Fruit fly (Drosophila melanogaster) whole organism, embryonic: Measurements from ENCODE around the gene CG12290.

Experiments
- ATbp ChIP-seq: fragments of 200-800 bp; sonication (Bioruptor generic); optimal IDR thresholded peaks from 2 replicates; lab custom pipeline; 2017; ENCODE audit warnings: missing biosample characterization, mild to moderate bottlenecking, missing genetic modification characterization, missing genetic modification reagents
- Antp ChIP-seq: fragments of 200-800 bp; sonication (Bioruptor generic); optimal IDR thresholded peaks from 3 replicates; lab custom pipeline; 2016; ENCODE audit warnings: missing biosample characterization, missing genetic modification characterization
- CG10274 ChIP-seq: fragments of 200-800 bp; sonication (Bioruptor generic); optimal IDR thresholded peaks from 3 replicates; lab custom pipeline; 2017; ENCODE audit warnings: missing biosample characterization, mild to moderate bottlenecking, missing genetic modification characterization
- CG11247 ChIP-seq: fragments of 200-800 bp; sonication (Bioruptor generic); IDR thresholded peaks from 2 replicates; pipeline ENCODE4 v1.3.6; 2022; ENCODE audit warnings: missing biosample characterization, missing genetic modification characterization
- CG12155 ChIP-seq: fragments of 200-800 bp; sonication (Bioruptor generic); optimal IDR thresholded peaks from 3 replicates; lab custom pipeline; 2016; ENCODE audit warnings: missing biosample characterization, missing genetic modification characterization
- CG1233 ChIP-seq: fragments of 200-800 bp; sonication (Bioruptor generic); optimal IDR thresholded peaks from 4 replicates; lab custom pipeline; 2018; ENCODE audit warnings: missing biosample characterization, mild to moderate bottlenecking, missing genetic modification characterization
- CG12942 ChIP-seq: fragments of 200-800 bp; sonication (Bioruptor generic); optimal IDR thresholded peaks from 3 replicates; lab custom pipeline; 2016; ENCODE audit warnings: missing biosample characterization, missing genetic modification characterization
- CG15011 ChIP-seq: fragments of 200-800 bp; sonication (Bioruptor generic); optimal IDR thresholded peaks from 3 replicates; lab custom pipeline; 2018; ENCODE audit warnings: missing biosample characterization, mild to moderate bottlenecking, missing genetic modification characterization
- CG2678 ChIP-seq: fragments of 200-800 bp; sonication (Bioruptor generic); optimal IDR thresholded peaks from 3 replicates; lab custom pipeline; 2019; ENCODE audit warnings: missing biosample characterization, mild to moderate bottlenecking, missing genetic modification characterization, moderate library complexity
- CG31365 ChIP-seq: fragments of 200-800 bp; sonication (Bioruptor generic); optimal IDR thresholded peaks from 2 replicates; lab custom pipeline; 2018; ENCODE audit warnings: missing biosample characterization, mild to moderate bottlenecking, missing genetic modification characterization
- CG32532 ChIP-seq: fragments of 200-800 bp; sonication (Bioruptor generic); IDR thresholded peaks from 2 replicates; pipeline ENCODE4 v1.3.6; 2022; ENCODE audit warnings: missing biosample characterization, missing genetic modification characterization
- CG32772 ChIP-seq: fragments of 200-800 bp; sonication (Bioruptor generic); IDR thresholded peaks from 2 replicates; pipeline ENCODE4 v1.3.6; 2022; ENCODE audit warnings: missing biosample characterization, missing genetic modification characterization
- CG3281 ChIP-seq: fragments of 200-800 bp; sonication (Bioruptor generic); optimal IDR thresholded peaks from 3 replicates; lab custom pipeline; 2017; ENCODE audit warnings: missing biosample characterization, mild to moderate bottlenecking, missing genetic modification characterization
- CG3407 ChIP-seq: fragments of 200-800 bp; sonication (Bioruptor generic); optimal IDR thresholded peaks from 2 replicates; lab custom pipeline; 2018; ENCODE audit warnings: missing biosample characterization, mild to moderate bottlenecking, missing genetic modification characterization
- CG3847 ChIP-seq: fragments of 200-800 bp; sonication (Bioruptor generic); IDR thresholded peaks from 2 replicates; pipeline ENCODE4 v1.3.6; 2022; ENCODE audit warnings: missing biosample characterization, missing genetic modification characterization
- CG4328 ChIP-seq: fragments of 200-800 bp; sonication (Bioruptor generic); optimal IDR thresholded peaks from 3 replicates; lab custom pipeline; 2017; ENCODE audit warnings: missing biosample characterization, missing genetic modification reagents, missing genetic modification characterization
- CG5245 ChIP-seq: fragments of 200-800 bp; sonication (Bioruptor generic); optimal IDR thresholded peaks from 3 replicates; lab custom pipeline; 2016; ENCODE audit warnings: missing biosample characterization, missing genetic modification characterization
- CG6654 ChIP-seq: fragments of 200-800 bp; sonication (Bioruptor generic); optimal IDR thresholded peaks from 2 replicates; lab custom pipeline; 2017; ENCODE audit warnings: missing biosample characterization, mild to moderate bottlenecking, missing genetic modification characterization
- CG6791 ChIP-seq: fragments of 200-800 bp; sonication (Bioruptor generic); IDR thresholded peaks from 3 replicates; pipeline ENCODE4 v1.3.6; 2022; ENCODE audit warnings: missing biosample characterization, missing genetic modification characterization; ENCODE audit not compliant: partially characterized antibody
- CG7372 ChIP-seq: fragments of 200-800 bp; sonication (Bioruptor generic); IDR thresholded peaks from 2 replicates; pipeline ENCODE4 v1.3.6; 2022; ENCODE audit warnings: missing biosample characterization, missing genetic modification characterization
- CG7745 ChIP-seq: fragments of 200-800 bp; sonication (Bioruptor generic); optimal IDR thresholded peaks from 2 replicates; lab custom pipeline; 2018; ENCODE audit warnings: missing biosample characterization, mild to moderate bottlenecking, missing genetic modification characterization, moderate library complexity
- CG7928 ChIP-seq: fragments of 200-800 bp; sonication (Bioruptor generic); optimal IDR thresholded peaks from 2 replicates; lab custom pipeline; 2017; ENCODE audit warnings: missing biosample characterization, mild to moderate bottlenecking, missing genetic modification characterization
- CG8924 ChIP-seq: fragments of 200-800 bp; optimal IDR thresholded peaks from 3 replicates; lab custom pipeline; 2019; ENCODE audit warnings: missing biosample characterization, mild to moderate bottlenecking, missing genetic modification characterization, moderate library complexity
- CHES-1-like ChIP-seq: fragments of 200-800 bp; sonication (Bioruptor generic); optimal IDR thresholded peaks from 2 replicates; lab custom pipeline; 2016; ENCODE audit warnings: missing biosample characterization, missing genetic modification characterization
- Dip2 ChIP-seq: fragments of 200-800 bp; sonication (Bioruptor generic); IDR thresholded peaks from 2 replicates; pipeline ENCODE4 v1.3.6; 2022; ENCODE audit warnings: missing biosample characterization, missing genetic modification characterization
- Doc3 ChIP-seq: fragments of 200-800 bp; sonication (Bioruptor generic); IDR thresholded peaks from 3 replicates; pipeline ENCODE4 v1.3.6; 2022; ENCODE audit warnings: missing biosample characterization, missing genetic modification characterization; ENCODE audit not compliant: partially characterized antibody
- Ets65A ChIP-seq: fragments of 200-800 bp; sonication (Bioruptor generic); peaks from one replicate; lab custom pipeline; 2016; ENCODE audit warnings: missing biosample characterization, missing genetic modification characterization
- Gug ChIP-seq: fragments of 200-800 bp; sonication (Bioruptor generic); IDR thresholded peaks from 4 replicates; pipeline ENCODE4 v1.3.6; 2022; ENCODE audit warnings: missing biosample characterization, missing genetic modification characterization
- HLH3B ChIP-seq: fragments of 200-800 bp; sonication (Bioruptor generic); IDR thresholded peaks from 2 replicates; pipeline ENCODE4 v1.3.6; 2022; ENCODE audit warnings: missing biosample characterization, missing genetic modification characterization
- Hsf ChIP-seq: fragments of 200-800 bp; sonication (Bioruptor generic); optimal IDR thresholded peaks from 3 replicates; lab custom pipeline; 2016; ENCODE audit warnings: missing biosample characterization, missing genetic modification characterization
- MESR4 ChIP-seq: fragments of 200-800 bp; sonication (Bioruptor generic); optimal IDR thresholded peaks from 2 replicates; lab custom pipeline; 2018; ENCODE audit warnings: missing biosample characterization, mild to moderate bottlenecking, missing genetic modification characterization, moderate library complexity
- Meics ChIP-seq: fragments of 200-800 bp; sonication (Bioruptor generic); optimal IDR thresholded peaks from 2 replicates; lab custom pipeline; 2017; ENCODE audit warnings: missing biosample characterization, mild to moderate bottlenecking, missing genetic modification characterization
- Mrtf ChIP-seq: fragments of 200-800 bp; sonication (Bioruptor generic); IDR thresholded peaks from 3 replicates; pipeline ENCODE4 v1.3.6; 2022; ENCODE audit warnings: missing biosample characterization, missing genetic modification characterization
- Nf-YA ChIP-seq: fragments of 200-800 bp; sonication (Bioruptor generic); IDR thresholded peaks from 2 replicates; pipeline ENCODE4 v1.3.6; 2022; ENCODE audit warnings: missing biosample characterization, missing genetic modification characterization
- Pdp1 ChIP-seq, 2 experiments: fragments of 200-800 bp; sonication (Bioruptor generic); optimal IDR thresholded peaks; 3 replicates each; lab custom pipeline; 2016; ENCODE audit warnings: missing biosample characterization in 2 of 2, missing genetic modification characterization in 2 of 2, mild to moderate bottlenecking in 1 of 2, moderate library complexity in 1 of 2
- Scr ChIP-seq: fragments of 200-800 bp; sonication (Bioruptor generic); IDR thresholded peaks from 2 replicates; pipeline ENCODE4 v1.3.6; 2022; ENCODE audit warnings: missing biosample characterization, missing genetic modification characterization; ENCODE audit not compliant: partially characterized antibody
- Taf1 ChIP-seq: fragments of 200-800 bp; sonication (Bioruptor generic); IDR thresholded peaks from 2 replicates; pipeline ENCODE4 v1.3.6; 2022; ENCODE audit warnings: missing biosample characterization, missing genetic modification characterization
- ac ChIP-seq: fragments of 200-800 bp; sonication (Bioruptor generic); optimal IDR thresholded peaks from 3 replicates; lab custom pipeline; 2017; ENCODE audit warnings: missing biosample characterization, mild to moderate bottlenecking, missing genetic modification characterization
- ap ChIP-seq: fragments of 200-800 bp; sonication (Bioruptor generic); IDR thresholded peaks from 2 replicates; pipeline ENCODE4 v1.3.6; 2022; ENCODE audit warnings: missing biosample characterization, missing genetic modification characterization
- ci ChIP-seq: fragments of 200-800 bp; sonication (Bioruptor generic); IDR thresholded peaks from 3 replicates; pipeline ENCODE4 v1.3.6; 2022; ENCODE audit warnings: missing biosample characterization, missing genetic modification characterization
- dm ChIP-seq: fragments of 200-800 bp; sonication (Bioruptor generic); optimal IDR thresholded peaks from 3 replicates; lab custom pipeline; 2016; ENCODE audit warnings: missing biosample characterization, missing genetic modification characterization
- en ChIP-seq: fragments of 200-800 bp; sonication (Bioruptor generic); optimal IDR thresholded peaks from 2 replicates; lab custom pipeline; 2016; ENCODE audit warnings: missing biosample characterization, missing genetic modification characterization
- gro ChIP-seq: fragments of 200-800 bp; sonication (Bioruptor generic); optimal IDR thresholded peaks from 2 replicates; lab custom pipeline; 2016; ENCODE audit warnings: missing biosample characterization, missing genetic modification characterization
- kay ChIP-seq: fragments of 200-800 bp; sonication (Bioruptor generic); optimal IDR thresholded peaks from 2 replicates; lab custom pipeline; 2016; ENCODE audit warnings: missing biosample characterization, missing genetic modification characterization
- lmd ChIP-seq: fragments of 200-800 bp; sonication (Bioruptor generic); IDR thresholded peaks from 2 replicates; pipeline ENCODE4 v1.3.6; 2022; ENCODE audit warnings: missing biosample characterization, missing genetic modification characterization
- otp ChIP-seq: fragments of 200-800 bp; sonication (Bioruptor generic); IDR thresholded peaks from 3 replicates; pipeline ENCODE4, ENCODE4 v1.3.6; 2022; ENCODE audit warnings: missing biosample characterization, missing genetic modification characterization
- pb ChIP-seq: fragments of 200-800 bp; sonication (Bioruptor generic); optimal IDR thresholded peaks from 3 replicates; lab custom pipeline; 2016; ENCODE audit warnings: missing biosample characterization, missing genetic modification characterization
- sc ChIP-seq, 3 experiments: fragments of >200 bp in 2 of 3; fragments of 200-800 bp in 1 of 3; sonication (Bioruptor generic) in 1 of 3; optimal IDR thresholded peaks; 2 replicates in 2 of 3; 3 replicates in 1 of 3; lab custom pipeline; 2017; ENCODE audit warnings: mild to moderate bottlenecking in 1 of 3, missing biosample characterization in 1 of 3, missing genetic modification characterization in 1 of 3, missing genetic modification reagents in 1 of 3
- sqz ChIP-seq: fragments of 200-800 bp; sonication (Bioruptor generic); optimal IDR thresholded peaks from 3 replicates; lab custom pipeline; 2018; ENCODE audit warnings: missing biosample characterization, mild to moderate bottlenecking, missing genetic modification characterization
- wek ChIP-seq: fragments of 200-800 bp; sonication (Bioruptor generic); optimal IDR thresholded peaks from 3 replicates; lab custom pipeline; 2018; ENCODE audit warnings: missing biosample characterization, mild to moderate bottlenecking, missing genetic modification characterization, moderate library complexity
- zen ChIP-seq: fragments of 200-800 bp; sonication (Bioruptor generic); optimal IDR thresholded peaks from 3 replicates; lab custom pipeline; 2018; ENCODE audit warnings: missing biosample characterization, mild to moderate bottlenecking, missing genetic modification characterization, moderate library complexity

Gene CG12290

dm6 chr3R:26222123-26222651, 7.9 kb upstream of the CG12290 start (continued):
- TF ChIP-seq MESR4 (no peak), CG32532 (GFP tag; lab: Robert Waterston, UW) (no peak), Doc3 (GFP tag; lab: Robert Waterston, UW) (no peak), CG1233 (GFP tag; lab: Kevin White, UChicago) (peak; percentile 25), pb (GFP tag; lab: Kevin White, UChicago) (no peak), CG7928 (GFP tag; lab: Kevin White, UChicago) (no peak), zen (tag; lab: Kevin White, UChicago) (no peak), CG32772 (GFP tag; lab: Robert Waterston, UW) (no peak), Nf-YA (GFP tag; lab: Robert Waterston, UW) (no peak), en (GFP tag; lab: Kevin White, UChicago) (no peak), ci (GFP tag; lab: Robert Waterston, UW) (peak; percentile 43; the same call in 1 of the 3 replicates), CG4328 (GFP tag; lab: Kevin White, UChicago) (no peak), CG7745 (tag; lab: Kevin White, UChicago) (no peak), kay (GFP tag; lab: Kevin White, UChicago) (no peak), Pdp1 (GFP tag; optimal IDR thresholded peaks at IDR 0.05; lab: Kevin White, UChicago) (peak in 1 of 2 experiments; percentile 6), sqz (no peak), Gug (no peak), CG15011 (GFP tag; lab: Kevin White, UChicago) (no peak), dm (no peak), CG12942 (GFP tag; lab: Kevin White, UChicago) (no peak), Meics (GFP tag; lab: Kevin White, UChicago) (no peak), CG3847 (GFP tag; lab: Robert Waterston, UW) (no peak), CG7372 (GFP tag; lab: Robert Waterston, UW) (no peak), CG12155 (GFP tag; lab: Kevin White, UChicago) (no peak), CG8924 (tag; lab: Kevin White, UChicago) (no peak), CG5245 (no peak), Ets65A (peak; percentile 14), CG6654 (GFP tag; lab: Kevin White, UChicago) (no peak), CG3407 (peak; percentile 19), otp (GFP tag; lab: Robert Waterston, UW) (no peak), ap (no peak), Taf1 (GFP tag; lab: Robert Waterston, UW) (no peak), CHES-1-like (GFP tag; lab: Kevin White, UChicago) (no peak), CG2678 (tag; lab: Kevin White, UChicago) (peak; percentile 32), lmd (no peak), sc (optimal IDR thresholded peaks at IDR 0.05; lab: Kevin White, UChicago) (no peak), sc (GFP tag; optimal IDR thresholded peaks at IDR 0.05; lab: Kevin White, UChicago) (no peak), Hsf (GFP tag; lab: Kevin White, UChicago) (no peak), ac (no peak), ATbp (GFP tag; lab: Kevin White, UChicago) (peak; percentile 47), CG10274 (GFP tag; lab: Kevin White, UChicago) (no peak), Scr (GFP tag; lab: Robert Waterston, UW) (no peak), CG6791 (GFP tag; lab: Robert Waterston, UW) (no peak), CG11247 (GFP tag; lab: Robert Waterston, UW) (no peak), CG3281 (GFP tag; lab: Kevin White, UChicago) (peak; percentile 12), gro (GFP tag; lab: Kevin White, UChicago) (no peak), HLH3B (GFP tag; lab: Robert Waterston, UW) (no peak), Dip2 (GFP tag; lab: Robert Waterston, UW) (no peak), Mrtf (no peak), Antp (no peak), wek (GFP tag; lab: Kevin White, UChicago) (no peak), CG31365 (no peak)
